Worm (Caenorhabditis elegans) whole organism, late embryonic: ENCODE measurements around the gene C34F6.5.

ENCODE experiments used
- C08G9.2 ChIP-seq: sonication (generic microtip); optimal IDR thresholded peaks from 2 replicates; lab custom pipeline; 2016; ENCODE audit warnings: mild to moderate bottlenecking, missing genetic modification characterization, moderate library complexity, missing compliant biosample characterization
- C38D4.7 ChIP-seq: fragments of 200-800 bp; sonication (Bioruptor generic); optimal IDR thresholded peaks from 2 replicates; lab custom pipeline; 2018; ENCODE audit warnings: mild to moderate bottlenecking, missing genetic modification characterization, moderate library complexity, missing compliant biosample characterization
- F13H6.1 ChIP-seq: sonication (generic microtip); optimal IDR thresholded peaks from 2 replicates; lab custom pipeline; 2016; ENCODE audit warnings: missing genetic modification characterization, missing compliant biosample characterization
- ceh-18 ChIP-seq: sonication (generic microtip); optimal IDR thresholded peaks from 2 replicates; lab custom pipeline; 2016; ENCODE audit warnings: missing genetic modification characterization, missing compliant biosample characterization
- ceh-6 ChIP-seq: fragments of 200-800 bp; sonication (Bioruptor generic); optimal IDR thresholded peaks from 2 replicates; lab custom pipeline; 2018; ENCODE audit warnings: mild to moderate bottlenecking, missing genetic modification characterization, missing compliant biosample characterization
- ceh-9 ChIP-seq: sonication (generic microtip); optimal IDR thresholded peaks from 2 replicates; lab custom pipeline; 2016; ENCODE audit warnings: mild to moderate bottlenecking, missing genetic modification characterization, inconsistent platforms, missing compliant biosample characterization
- che-1 ChIP-seq: sonication (generic microtip); optimal IDR thresholded peaks from 2 replicates; lab custom pipeline; 2016; ENCODE audit warnings: mild to moderate bottlenecking, missing genetic modification characterization, missing compliant biosample characterization
- elt-2 ChIP-seq: sonication (generic microtip); optimal IDR thresholded peaks from 2 replicates; lab custom pipeline; 2016; ENCODE audit warnings: missing genetic modification reagents, missing genetic modification characterization, missing compliant biosample characterization
- elt-4 ChIP-seq: sonication (generic microtip); optimal IDR thresholded peaks from 2 replicates; lab custom pipeline; 2016; ENCODE audit warnings: missing genetic modification characterization, missing compliant biosample characterization
- ets-4 ChIP-seq: sonication (generic microtip); optimal IDR thresholded peaks from 2 replicates; lab custom pipeline; 2016; ENCODE audit warnings: missing genetic modification characterization, missing compliant biosample characterization
- eyg-1 ChIP-seq: sonication (generic microtip); optimal IDR thresholded peaks from 2 replicates; lab custom pipeline; 2016; ENCODE audit warnings: missing genotype, missing genetic modification characterization, missing compliant biosample characterization
- fkh-10 ChIP-seq: fragments of 150-350 bp; optimal IDR thresholded peaks from 2 replicates; lab custom pipeline; 2014; ENCODE audit warnings: missing biosample characterization, missing genetic modification reagents, missing genetic modification characterization
- hlh-6 ChIP-seq: sonication (generic microtip); optimal IDR thresholded peaks from 2 replicates; lab custom pipeline; 2016; ENCODE audit warnings: missing genotype, missing genetic modification characterization, missing compliant biosample characterization
- madf-2 ChIP-seq: sonication (generic microtip); optimal IDR thresholded peaks from 2 replicates; lab custom pipeline; 2017; ENCODE audit warnings: missing genetic modification characterization, missing compliant biosample characterization
- nfya-1 ChIP-seq: sonication (generic microtip); optimal IDR thresholded peaks from 2 replicates; lab custom pipeline; 2017; ENCODE audit warnings: missing genetic modification characterization, mild to moderate bottlenecking, missing compliant biosample characterization, antibody characterized with exemption, moderate library complexity
- pqm-1 ChIP-seq: sonication (generic microtip); optimal IDR thresholded peaks from 2 replicates; lab custom pipeline; 2016; ENCODE audit warnings: missing genetic modification characterization, missing compliant biosample characterization
- pros-1 ChIP-seq: fragments of 150-350 bp; optimal IDR thresholded peaks from 2 replicates; lab custom pipeline; 2014; ENCODE audit warnings: missing biosample characterization, missing genetic modification reagents, missing genetic modification characterization
- rnt-1 ChIP-seq: sonication (generic microtip); optimal IDR thresholded peaks from 2 replicates; lab custom pipeline; 2016; ENCODE audit warnings: missing genetic modification characterization, missing compliant biosample characterization
- sdc-2 ChIP-seq: sonication (generic microtip); optimal IDR thresholded peaks from 2 replicates; lab custom pipeline; 2016; ENCODE audit warnings: missing genotype, missing genetic modification characterization, missing compliant biosample characterization
- sox-2 ChIP-seq: fragments of 200-800 bp; sonication (Bioruptor generic); IDR thresholded peaks from 2 replicates; pipeline ENCODE4 v1.3.6; 2022; ENCODE audit warnings: missing genetic modification reagents, missing genetic modification characterization, missing compliant biosample characterization
- tbx-7 ChIP-seq: sonication (generic microtip); optimal IDR thresholded peaks from 2 replicates; lab custom pipeline; 2016; ENCODE audit warnings: missing genotype, missing genetic modification characterization, missing compliant biosample characterization
- unc-3 ChIP-seq, 2 experiments: fragments of 200-800 bp in 1 of 2; sonication (Bioruptor generic) in 1 of 2; sonication (generic microtip) in 1 of 2; conservative IDR thresholded peaks in 1 of 2; optimal IDR thresholded peaks in 1 of 2; 2 replicates each; pipeline versions ENCODE4 v1.3.6 to Lab custom; 2016 to 2022; ENCODE audit warnings: missing compliant biosample characterization in 2 of 2, missing genetic modification characterization in 2 of 2, missing genetic modification reagents in 1 of 2
- unc-55 ChIP-seq: sonication (generic microtip); optimal IDR thresholded peaks from 2 replicates; lab custom pipeline; 2017; ENCODE audit warnings: missing biosample characterization, missing genetic modification reagents, missing genetic modification characterization
- zip-5 ChIP-seq: sonication (generic microtip); optimal IDR thresholded peaks from 2 replicates; lab custom pipeline; 2016; ENCODE audit warnings: missing genetic modification characterization, missing compliant biosample characterization

The C34F6.5 gene

ce11 chrX:11178599-11178998 is 30.1 kb downstream of the C34F6.5 start, which contains the start of gene gnrr-6:
Gene gnrr-6, plus strand, starts transcription at chrX:11178899.
- no peak for TF ChIP-seq ceh-9 (tag; lab: Kevin White, UChicago)
- TF ChIP-seq pqm-1 = no peak
- TF ChIP-seq nfya-1 (tag; lab: Kevin White, UChicago) = no peak
- TF ChIP-seq, all 69 proteins: peak for 0

ce11 chrX:11162778-11163584 is 45.7 kb downstream of the C34F6.5 start:
- TF ChIP-seq nfya-1 (tag; lab: Kevin White, UChicago) (no peak), madf-2 (no peak), elt-2 (no peak), rnt-1 (tag; lab: Kevin White, UChicago) (no peak), elt-4 (tag; lab: Kevin White, UChicago) (no peak), hlh-6 (tag; lab: Kevin White, UChicago) (no peak), eyg-1 (tag; lab: Kevin White, UChicago) (no peak), ceh-9 (tag; lab: Kevin White, UChicago) (no peak), fkh-10 (GFP tag; lab: Kevin White, UChicago) (no peak), ceh-6 (GFP tag; lab: Kevin White, UChicago) (no peak)

ce11 chrX:11160537-11160936 is 48.2 kb downstream of the C34F6.5 start, which contains the start of gene C05C9.1:
Gene C05C9.1, plus strand, starts transcription at chrX:11160837.
- TF ChIP-seq elt-2 (no peak), che-1 (tag; lab: Kevin White, UChicago) (no peak), unc-3 (GFP tag; conservative IDR thresholded peaks at IDR 0.05; lab: Robert Waterston, UW) (no peak), unc-3 (tag; optimal IDR thresholded peaks at IDR 0.05; lab: Kevin White, UChicago) (no peak), hlh-6 (tag; lab: Kevin White, UChicago) (no peak), F13H6.1 (tag; lab: Kevin White, UChicago) (no peak), sdc-2 (no peak), unc-55 (GFP tag; lab: Kevin White, UChicago) (no peak), fkh-10 (GFP tag; lab: Kevin White, UChicago) (no peak), pros-1 (tag; lab: Kevin White, UChicago) (no peak), ceh-18 (tag; lab: Kevin White, UChicago) (no peak), pqm-1 (no peak), elt-4 (tag; lab: Kevin White, UChicago) (no peak), zip-5 (tag; lab: Kevin White, UChicago) (no peak), ets-4 (tag; lab: Kevin White, UChicago) (no peak), sox-2 (no peak), C38D4.7 (no peak), nfya-1 (tag; lab: Kevin White, UChicago) (no peak), C08G9.2 (tag; lab: Kevin White, UChicago) (no peak), tbx-7 (tag; lab: Kevin White, UChicago) (no peak)
- TF ChIP-seq, all 69 proteins: peak for 0
